Worm (Caenorhabditis elegans): ENCODE results near the gene H05C05.4.

ce11 chrIII:2910606-2911005, 35.4 kb downstream of the H05C05.4 start, which contains the start of gene cdh-1:
- TF ChIP-seq dmd-4 (tag; optimal IDR thresholded peaks at IDR 0.05; ENCODE audit: borderline replicate concordance), result no peak
- no peak for TF ChIP-seq F13H6.1 (tag; optimal IDR thresholded peaks at IDR 0.05)
- TF ChIP-seq ceh-9 (tag; optimal IDR thresholded peaks at IDR 0.05), result no peak
- TF ChIP-seq fkh-10 (GFP tag; optimal IDR thresholded peaks at IDR 0.05), result no peak
- TF ChIP-seq nhr-11 (tag; optimal IDR thresholded peaks at IDR 0.05), result no peak
- no peak for TF ChIP-seq dve-1 (tag; optimal IDR thresholded peaks at IDR 0.05)
- no peak for TF ChIP-seq pag-3 (tag; optimal IDR thresholded peaks at IDR 0.05; ENCODE audit: borderline replicate concordance)
- no peak for TF ChIP-seq hlh-15 (tag; optimal IDR thresholded peaks at IDR 0.05)
- TF ChIP-seq elt-2 (tag; optimal IDR thresholded peaks at IDR 0.05), result no peak
- TF ChIP-seq lin-11 (tag; optimal IDR thresholded peaks at IDR 0.05), result no peak
- no peak for TF ChIP-seq ceh-19 (GFP tag; optimal IDR thresholded peaks at IDR 0.05)
- no peak for TF ChIP-seq ama-1 (optimal IDR thresholded peaks at IDR 0.05)
